Fruit fly (Drosophila melanogaster): Measurements from ENCODE around the gene bowl.

Gene bowl

DNA sequence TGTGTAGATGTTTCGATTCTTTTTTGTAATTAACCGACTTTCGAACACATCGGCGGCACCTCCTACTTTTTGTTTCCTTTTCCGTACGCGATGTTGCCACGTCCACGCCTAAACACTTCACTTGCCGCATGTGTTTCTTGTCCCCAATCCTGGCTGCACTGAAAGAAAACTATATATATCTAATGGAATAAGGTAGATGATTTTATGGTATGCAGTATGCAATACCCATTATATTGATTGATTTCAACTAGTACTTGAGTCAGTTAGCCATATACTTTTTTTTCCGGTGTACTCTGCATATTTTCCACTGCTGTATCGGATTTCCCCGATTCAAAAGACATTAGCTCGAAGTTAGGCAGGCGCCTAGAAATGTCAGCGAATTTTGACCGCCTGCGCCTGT, 47.4 kb downstream of the bowl start (continued):
- TF ChIP-seq CG18262 (tag; optimal IDR thresholded peaks at IDR 0.05) (peak; percentile 58), CG7357 (GFP tag; IDR thresholded peaks at IDR 0.05) (0 out of 3 replicates have a peak, but pooled peaks have one; percentile 29), CG12391 (tag; optimal IDR thresholded peaks at IDR 0.05) (peak; percentile 28), Dp (GFP tag; optimal IDR thresholded peaks at IDR 0.05) (no peak), grau (tag; optimal IDR thresholded peaks at IDR 0.05) (peak; percentile 13), lola (GFP tag; optimal IDR thresholded peaks at IDR 0.05) (peak in 1 of 3 experiments; percentile 44), CG10959 (GFP tag; IDR thresholded peaks at IDR 0.05) (0 out of 2 replicates have a peak, but pooled peaks have one; percentile 18), CG8290 (GFP tag; optimal IDR thresholded peaks at IDR 0.05) (no peak), CG8290 (tag; optimal IDR thresholded peaks at IDR 0.05) (no peak), CG34224 (GFP tag; IDR thresholded peaks at IDR 0.05; ENCODE audit: partially characterized antibody) (no peak), Ssrp (tag; optimal IDR thresholded peaks at IDR 0.05) (peak; percentile 38), phol (tag; optimal IDR thresholded peaks at IDR 0.05) (peak; percentile 33), CG10462 (GFP tag; optimal IDR thresholded peaks at IDR 0.05) (peak; percentile 14), CG17328 (GFP tag; IDR thresholded peaks at IDR 0.05) (peak; percentile 48; the same call in 1 of the 2 replicates), slbo (GFP tag; IDR thresholded peaks at IDR 0.05) (no peak), CG8765 (GFP tag; IDR thresholded peaks at IDR 0.05) (peak; percentile 68; the same call in 1 of the 2 replicates), fd102C (GFP tag; optimal IDR thresholded peaks at IDR 0.05) (peak; percentile 65), tin (GFP tag; optimal IDR thresholded peaks at IDR 0.05) (peak; percentile 20), chif (GFP tag; optimal IDR thresholded peaks at IDR 0.05) (peak in 1 of 2 experiments; percentile 70), Xrp1 (GFP tag; IDR thresholded peaks at IDR 0.05) (peak; percentile 81), ac (GFP tag; optimal IDR thresholded peaks at IDR 0.05) (peak; percentile 61), bsh (GFP tag; optimal IDR thresholded peaks at IDR 0.05) (peak in 1 of 2 experiments; percentile 15), CG30431 (GFP tag; optimal IDR thresholded peaks at IDR 0.05) (peak; percentile 24), fru (optimal IDR thresholded peaks at IDR 0.05) (no peak), CG14710 (tag; optimal IDR thresholded peaks at IDR 0.05) (peak; percentile 40), CG33557 (GFP tag; optimal IDR thresholded peaks at IDR 0.05) (peak; percentile 26), zfh1 (GFP tag; IDR thresholded peaks at IDR 0.05) (peak; percentile 63; the same call in 2 of the 3 replicates), emc (GFP tag; optimal IDR thresholded peaks at IDR 0.05) (no peak), sens (GFP tag) (peak; percentile 67), bab2 (GFP tag; optimal IDR thresholded peaks at IDR 0.05) (peak; percentile 31)

DNA sequence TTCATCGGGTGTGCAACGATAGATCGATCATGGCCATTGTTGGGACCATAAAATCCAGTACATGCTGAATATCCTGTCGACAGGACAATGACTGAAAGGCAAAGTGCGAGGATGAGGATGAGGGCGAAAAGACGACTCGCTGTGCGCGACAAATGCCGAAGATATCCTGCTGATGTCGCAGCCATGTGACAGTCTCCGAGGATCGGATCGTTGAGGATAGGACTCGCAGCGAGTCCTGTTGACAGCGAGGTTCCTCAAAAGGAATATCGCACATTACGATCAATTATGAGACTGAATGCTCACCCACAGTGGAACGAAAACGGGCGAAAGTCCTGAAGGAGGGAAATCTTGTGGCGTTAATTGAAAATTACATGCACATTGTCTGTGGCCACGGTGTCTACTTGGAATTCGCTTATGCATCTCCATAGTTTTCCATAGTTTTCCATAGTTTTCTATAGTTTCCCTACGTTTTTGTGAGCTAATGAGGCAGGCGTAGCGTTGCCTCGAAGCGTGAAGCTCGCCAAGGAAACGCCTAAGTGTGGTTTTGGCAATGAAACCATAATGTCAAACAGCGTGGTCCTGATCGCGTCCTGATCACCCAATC, 51.1 kb downstream of the bowl start:
- TF ChIP-seq CG13775 (GFP tag; optimal IDR thresholded peaks at IDR 0.05), result no peak
- TF ChIP-seq CG11695 (GFP tag; IDR thresholded peaks at IDR 0.05), result no peak
- TF ChIP-seq ci (GFP tag; IDR thresholded peaks at IDR 0.05), result no peak
- TF ChIP-seq CG7839 (tag; optimal IDR thresholded peaks at IDR 0.05), result no peak
- no peak for TF ChIP-seq bigmax (GFP tag; optimal IDR thresholded peaks at IDR 0.05)
- TF ChIP-seq chn (GFP tag; optimal IDR thresholded peaks at IDR 0.05), result no peak
- no peak for TF ChIP-seq aop (GFP tag; IDR thresholded peaks at IDR 0.05)
- peak; percentile 88 for TF ChIP-seq zen (tag; optimal IDR thresholded peaks at IDR 0.05)
- no peak for TF ChIP-seq cwo (GFP tag; optimal IDR thresholded peaks at IDR 0.05)
- no peak for TF ChIP-seq salm (tag; optimal IDR thresholded peaks at IDR 0.05)
- peak; percentile 99 for TF ChIP-seq D (optimal IDR thresholded peaks at IDR 0.05)
- TF ChIP-seq D (GFP tag; optimal IDR thresholded peaks at IDR 0.05), result no peak
- TF ChIP-seq crp (GFP tag; optimal IDR thresholded peaks at IDR 0.05), result no peak
- no peak for TF ChIP-seq psq (GFP tag; optimal IDR thresholded peaks at IDR 0.05)
- TF ChIP-seq zen2 (GFP tag; IDR thresholded peaks at IDR 0.05; ENCODE audit: partially characterized antibody), result no peak
- no peak for TF ChIP-seq Mad (GFP tag; optimal IDR thresholded peaks at IDR 0.05)
- TF ChIP-seq HLH3B (GFP tag; IDR thresholded peaks at IDR 0.05), result no peak
- no peak for TF ChIP-seq peb (GFP tag; IDR thresholded peaks at IDR 0.05)
- TF ChIP-seq CG2199 (GFP tag; IDR thresholded peaks at IDR 0.05), result no peak
- no peak for TF ChIP-seq CG18619 (GFP tag; optimal IDR thresholded peaks at IDR 0.05)
- TF ChIP-seq knrl (GFP tag; IDR thresholded peaks at IDR 0.05; ENCODE audit: partially characterized antibody), result 0 out of 3 replicates have a peak, but pooled peaks have one; percentile 25
- no peak for TF ChIP-seq bab2 (GFP tag; optimal IDR thresholded peaks at IDR 0.05)
- TF ChIP-seq CG10431 (GFP tag; optimal IDR thresholded peaks at IDR 0.05), result no peak

All from whole organism, embryonic.